Worm (Caenorhabditis elegans) whole organism, L1 larva: ENCODE data around the gene ZC239.3.
"Not testable (repeated sequence)": the region's sequence is repeated elsewhere in the genome, so short reads cannot be mapped to it uniquely, and the experiment has no call there.

Experiments used
- C16A3.4 ChIP-seq: fragments of 150-350 bp; optimal IDR thresholded peaks from 2 replicates; lab custom pipeline; 2014; ENCODE audit warnings: missing biosample characterization, missing genetic modification characterization
- grh-1 ChIP-seq: fragments of 200-800 bp; sonication (Bioruptor generic); IDR thresholded peaks from 2 replicates; pipeline ENCODE4 v1.3.6; 2022; ENCODE audit warnings: missing genetic modification reagents, missing genetic modification characterization, missing compliant biosample characterization
- unc-30 ChIP-seq: sonication (generic microtip); optimal IDR thresholded peaks from 2 replicates; lab custom pipeline; 2017; ENCODE audit warnings: missing biosample characterization, missing genetic modification characterization
- unc-62 ChIP-seq: fragments of 150-350 bp; optimal IDR thresholded peaks from 2 replicates; lab custom pipeline; 2014; ENCODE audit warnings: missing biosample characterization, missing genetic modification reagents, missing genetic modification characterization
- ztf-11 ChIP-seq, 2 experiments: sonication (generic microtip); optimal IDR thresholded peaks; 2 replicates each; lab custom pipeline; 2016 to 2017; ENCODE audit warnings: missing genetic modification characterization in 2 of 2, missing biosample characterization in 1 of 2, missing compliant biosample characterization in 1 of 2

- TF ChIP-seq C16A3.4 (tag; lab: Kevin White, UChicago); grh-1 (GFP tag; lab: Robert Waterston, UW); unc-62 (GFP tag; lab: Kevin White, UChicago); unc-30; ztf-11 (tag; optimal IDR thresholded peaks at IDR 0.05; lab: Kevin White, UChicago): not testable (repeated sequence)
Measured at ce11 chrII:3201242-3201641, 14.6 kb upstream of the ZC239.3 start, which contains the start of gene sri-48.
